Fruit fly (Drosophila melanogaster) whole organism, pupa: ENCODE results near the gene TBC1D5.

Experiments
- CG10348 ChIP-seq: fragments of 200-800 bp; sonication (Bioruptor generic); IDR thresholded peaks from 2 replicates; pipeline ENCODE4 v1.3.6; 2022; ENCODE audit warnings: missing biosample characterization, missing genetic modification characterization
- CG15710 ChIP-seq: fragments of 200-800 bp; sonication (Bioruptor generic); optimal IDR thresholded peaks from 2 replicates; lab custom pipeline; 2018; ENCODE audit warnings: missing biosample characterization, mild to moderate bottlenecking, missing genetic modification characterization, moderate library complexity
- CG17806 ChIP-seq: fragments of 200-800 bp; sonication (Bioruptor generic); optimal IDR thresholded peaks from 2 replicates; lab custom pipeline; 2018; ENCODE audit warnings: missing biosample characterization, mild to moderate bottlenecking, missing genetic modification characterization, moderate library complexity
- CG32121 ChIP-seq: fragments of 200-800 bp; sonication (Bioruptor generic); IDR thresholded peaks from 2 replicates; pipeline ENCODE4 v1.3.6; 2022; ENCODE audit warnings: missing biosample characterization, missing genetic modification characterization
- CG4496 ChIP-seq: fragments of 200-800 bp; sonication (Bioruptor generic); IDR thresholded peaks from 3 replicates; pipeline ENCODE4 v1.3.6; 2022; ENCODE audit warnings: missing biosample characterization, missing genetic modification characterization
- D1 ChIP-seq: fragments of 200-800 bp; sonication (Bioruptor generic); optimal IDR thresholded peaks from 2 replicates; lab custom pipeline; 2018; ENCODE audit warnings: missing biosample characterization, mild to moderate bottlenecking, missing genetic modification characterization, moderate library complexity
- EcR ChIP-seq: fragments of 200-800 bp; sonication (Bioruptor generic); optimal IDR thresholded peaks from 3 replicates; lab custom pipeline; 2019; ENCODE audit warnings: missing biosample characterization, missing genetic modification characterization, mild to moderate bottlenecking, moderate library complexity, missing genetic modification reagents
- Pif1A ChIP-seq: fragments of 200-800 bp; sonication (Bioruptor generic); optimal IDR thresholded peaks from 3 replicates; lab custom pipeline; 2016; ENCODE audit warnings: missing biosample characterization, missing genetic modification characterization
- Pif1B ChIP-seq: fragments of 200-800 bp; sonication (Bioruptor generic); optimal IDR thresholded peaks from 3 replicates; lab custom pipeline; 2016; ENCODE audit warnings: missing biosample characterization, missing genetic modification characterization
- Snoo ChIP-seq: fragments of 200-800 bp; sonication (Bioruptor generic); optimal IDR thresholded peaks from 3 replicates; lab custom pipeline; 2017; ENCODE audit warnings: missing biosample characterization, mild to moderate bottlenecking, missing genetic modification characterization, inconsistent platforms
- fd96Ca ChIP-seq: fragments of 200-800 bp; sonication (Bioruptor generic); IDR thresholded peaks from 3 replicates; pipeline ENCODE4 v1.3.6; 2022; ENCODE audit warnings: missing biosample characterization, missing genetic modification characterization
- gl ChIP-seq: fragments of 200-800 bp; sonication (Bioruptor generic); optimal IDR thresholded peaks from 2 replicates; lab custom pipeline; 2018; ENCODE audit warnings: missing biosample characterization, mild to moderate bottlenecking, missing genetic modification characterization
- rn ChIP-seq: fragments of 200-800 bp; sonication (Bioruptor generic); IDR thresholded peaks from 2 replicates; pipeline ENCODE4 v1.3.6; 2022; ENCODE audit warnings: missing biosample characterization, missing genetic modification characterization

DNA sequence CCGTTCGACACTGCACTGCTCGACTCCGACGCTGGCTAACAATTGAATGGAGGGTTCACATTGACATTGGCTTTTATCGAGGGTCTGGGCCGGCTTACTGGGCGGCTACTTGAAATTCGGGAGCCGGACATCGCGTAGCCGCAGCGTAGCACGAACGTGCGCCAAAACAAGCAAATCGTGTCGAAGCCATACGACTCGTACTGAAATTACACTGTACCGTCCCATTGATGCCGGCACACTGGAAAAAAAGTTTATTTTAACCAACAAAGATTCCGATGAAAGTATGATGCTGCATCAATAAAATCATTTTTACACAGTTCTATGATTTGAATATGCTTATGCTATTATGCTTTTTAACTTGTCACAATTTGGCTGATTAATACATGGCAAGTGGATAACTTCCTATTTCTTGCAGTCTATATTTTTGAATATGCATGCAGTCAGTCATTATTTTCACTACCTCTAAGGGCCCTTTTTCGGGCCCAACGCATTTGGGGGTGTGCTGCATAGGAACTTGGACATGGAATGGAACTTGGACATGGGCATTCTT lies 17.0 kb upstream of the TBC1D5 start, which contains the start of gene apn:
- TF ChIP-seq CG17806 (tag; lab: Kevin White, UChicago) (no peak), fd96Ca (GFP tag; lab: Robert Waterston, UW) (no peak), rn (GFP tag; lab: Robert Waterston, UW) (no peak), D1 (tag; lab: Kevin White, UChicago) (no peak), Pif1B (GFP tag; lab: Kevin White, UChicago) (no peak), CG32121 (GFP tag; lab: Robert Waterston, UW) (no peak), Pif1A (GFP tag; lab: Kevin White, UChicago) (no peak), CG15710 (tag; lab: Kevin White, UChicago) (no peak), EcR (no peak), CG10348 (GFP tag; lab: Robert Waterston, UW) (no peak), gl (tag; lab: Kevin White, UChicago) (no peak), Snoo (no peak), CG4496 (GFP tag; lab: Robert Waterston, UW) (no peak)
